Worm (Caenorhabditis elegans) whole organism, L1 larva: ENCODE results near the gene fkh-3.

Source experiments
- lsy-2 ChIP-seq, 2 experiments: fragments of 150-350 bp; optimal IDR thresholded peaks; 2 replicates each; lab custom pipeline; 2014; ENCODE audit warnings: missing biosample characterization in 2 of 2, missing genetic modification characterization in 2 of 2
- snpc-4 ChIP-seq: fragments of 150-350 bp; optimal IDR thresholded peaks from 2 replicates; lab custom pipeline; 2014; ENCODE audit warnings: missing biosample characterization, missing genetic modification characterization

DNA sequence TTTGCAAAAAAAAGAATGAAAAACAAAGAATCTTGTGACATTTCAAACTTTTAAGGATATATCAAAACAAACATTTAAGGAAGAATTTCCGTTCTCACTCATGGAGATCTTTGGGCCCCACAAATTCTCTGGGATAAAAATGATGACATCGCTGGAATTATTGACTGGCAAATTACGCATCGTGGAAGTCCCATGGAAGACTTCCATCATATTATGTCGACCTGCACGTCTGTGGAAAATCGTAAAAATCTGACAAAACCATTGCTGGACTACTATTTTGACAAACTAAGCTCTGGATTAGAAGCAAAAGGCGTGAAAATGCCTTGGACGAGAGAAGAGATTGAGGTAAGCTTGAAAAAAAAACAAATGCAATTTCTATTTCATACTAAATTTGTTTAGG, 5.8 kb downstream of the fkh-3 start:
- no peak for TF ChIP-seq lsy-2 (tag; optimal IDR thresholded peaks at IDR 0.05; lab: Kevin White, UChicago)
- no peak for TF ChIP-seq snpc-4 (tag; lab: Kevin White, UChicago)
